Worm (Caenorhabditis elegans) whole organism, mixed stage, embryonic: ENCODE data around the gene R04B3.1.

Experiments
- M03D4.4 ChIP-seq: sonication (generic microtip); optimal IDR thresholded peaks from 2 replicates; lab custom pipeline; 2017; ENCODE audit warnings: mild to moderate bottlenecking, missing genetic modification characterization, missing compliant biosample characterization
- ceh-83 ChIP-seq: fragments of 200-800 bp; sonication (Bioruptor generic); optimal IDR thresholded peaks from 2 replicates; lab custom pipeline; 2018; ENCODE audit warnings: mild to moderate bottlenecking, missing genetic modification characterization, missing compliant biosample characterization
- ces-1 ChIP-seq: fragments of 150-350 bp; optimal IDR thresholded peaks from 2 replicates; lab custom pipeline; 2014; ENCODE audit warnings: missing biosample characterization, missing genetic modification reagents, missing genetic modification characterization
- cnd-1 ChIP-seq: fragments of 200-800 bp; sonication (Bioruptor generic); optimal IDR thresholded peaks from 2 replicates; lab custom pipeline; 2018; ENCODE audit warnings: mild to moderate bottlenecking, missing genetic modification characterization, missing compliant biosample characterization
- drap-1 ChIP-seq: fragments of 200-800 bp; sonication (Bioruptor generic); optimal IDR thresholded peaks from 3 replicates; lab custom pipeline; 2018; ENCODE audit warnings: mild to moderate bottlenecking, missing genetic modification characterization, missing compliant biosample characterization
- elt-1 ChIP-seq: sonication (generic microtip); optimal IDR thresholded peaks from 2 replicates; lab custom pipeline; 2017; ENCODE audit warnings: missing genetic modification characterization, mild to moderate bottlenecking, missing compliant biosample characterization, antibody characterized with exemption, moderate library complexity, borderline replicate concordance; ENCODE audit not compliant: insufficient read depth
- elt-3 ChIP-seq: fragments of 150-350 bp; optimal IDR thresholded peaks from 2 replicates; lab custom pipeline; 2014; ENCODE audit warnings: missing biosample characterization, missing genetic modification characterization
- flh-1 ChIP-seq: fragments of 200-800 bp; sonication (Bioruptor generic); optimal IDR thresholded peaks from 2 replicates; lab custom pipeline; 2018; ENCODE audit warnings: mild to moderate bottlenecking, missing genetic modification characterization, moderate library complexity, missing compliant biosample characterization
- ham-2 ChIP-seq: fragments of 200-800 bp; sonication (Bioruptor generic); optimal IDR thresholded peaks from 2 replicates; lab custom pipeline; 2018; ENCODE audit warnings: mild to moderate bottlenecking, missing genetic modification characterization, missing compliant biosample characterization
- lin-32 ChIP-seq: fragments of 200-800 bp; sonication (Bioruptor generic); optimal IDR thresholded peaks from 2 replicates; lab custom pipeline; 2018; ENCODE audit warnings: mild to moderate bottlenecking, missing genetic modification characterization, missing compliant biosample characterization
- lsy-2 ChIP-seq: fragments of 150-350 bp; optimal IDR thresholded peaks from 2 replicates; lab custom pipeline; 2014; ENCODE audit warnings: missing biosample characterization, missing genetic modification characterization
- mab-5 ChIP-seq: fragments of 150-350 bp; optimal IDR thresholded peaks from 2 replicates; lab custom pipeline; 2014; ENCODE audit warnings: missing biosample characterization, missing genetic modification characterization
- mep-1 ChIP-seq: fragments of 150-350 bp; optimal IDR thresholded peaks from 2 replicates; lab custom pipeline; 2017; ENCODE audit warnings: missing biosample characterization, missing genetic modification reagents, missing genetic modification characterization, inconsistent platforms
- mls-2 ChIP-seq: sonication (generic microtip); optimal IDR thresholded peaks from 2 replicates; lab custom pipeline; 2016; ENCODE audit warnings: mild to moderate bottlenecking, missing genetic modification characterization, moderate library complexity, missing compliant biosample characterization
- nhr-12 ChIP-seq: fragments of 150-350 bp; optimal IDR thresholded peaks from 2 replicates; lab custom pipeline; 2014; ENCODE audit warnings: missing biosample characterization, missing genetic modification characterization
- nhr-237 ChIP-seq: fragments of 150-350 bp; optimal IDR thresholded peaks from 2 replicates; lab custom pipeline; 2014; ENCODE audit warnings: missing biosample characterization, missing genetic modification characterization
- nhr-28 ChIP-seq: fragments of 150-350 bp; optimal IDR thresholded peaks from 2 replicates; lab custom pipeline; 2014; ENCODE audit warnings: missing biosample characterization, missing genetic modification characterization
- nhr-76 ChIP-seq: sonication (generic microtip); optimal IDR thresholded peaks from 2 replicates; lab custom pipeline; 2017; ENCODE audit warnings: missing biosample characterization, missing genetic modification characterization
- pha-4 ChIP-seq: fragments of 150-350 bp; optimal IDR thresholded peaks from 2 replicates; lab custom pipeline; 2018; ENCODE audit warnings: missing biosample characterization, missing genetic modification reagents, missing genetic modification characterization
- snpc-4 ChIP-seq: fragments of 150-350 bp; optimal IDR thresholded peaks from 2 replicates; lab custom pipeline; 2014; ENCODE audit warnings: missing biosample characterization, missing genetic modification characterization
- tbx-8 ChIP-seq: fragments of 200-800 bp; sonication (Bioruptor generic); optimal IDR thresholded peaks from 2 replicates; lab custom pipeline; 2018; ENCODE audit warnings: mild to moderate bottlenecking, missing genetic modification characterization, moderate library complexity, missing compliant biosample characterization
- unc-120 ChIP-seq: sonication (generic microtip); optimal IDR thresholded peaks from 2 replicates; lab custom pipeline; 2017; ENCODE audit warnings: missing genetic modification characterization, missing compliant biosample characterization; ENCODE audit not compliant: poor library complexity, severe bottlenecking
- unc-39 ChIP-seq: fragments of 150-350 bp; optimal IDR thresholded peaks from 2 replicates; lab custom pipeline; 2014; ENCODE audit warnings: missing biosample characterization, missing genetic modification characterization
- zip-8 ChIP-seq: fragments of 150-350 bp; optimal IDR thresholded peaks from 2 replicates; lab custom pipeline; 2014; ENCODE audit warnings: missing biosample characterization, missing genetic modification characterization
- ztf-11 ChIP-seq: fragments of 150-350 bp; optimal IDR thresholded peaks from 2 replicates; lab custom pipeline; 2014; ENCODE audit warnings: missing biosample characterization, missing genetic modification characterization

The R04B3.1 gene

DNA sequence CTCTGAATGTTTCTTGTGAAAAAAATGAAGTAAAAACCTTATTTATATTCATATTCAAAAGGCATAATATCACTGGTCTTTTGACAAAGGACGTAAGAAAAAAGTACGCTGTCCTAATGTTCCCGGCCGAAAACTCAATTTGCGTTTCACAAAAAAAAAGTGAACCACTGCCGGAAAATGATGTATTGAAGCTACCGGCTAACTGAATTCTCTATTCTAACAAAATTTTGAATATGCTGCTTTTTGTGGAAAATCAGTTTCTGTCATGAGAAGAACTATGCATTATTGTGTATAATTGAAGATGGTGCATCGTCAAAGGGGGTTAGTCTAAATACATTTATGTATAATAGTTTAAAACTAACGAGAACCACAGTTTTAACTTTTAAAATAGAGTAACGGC, 23.1 kb upstream of the R04B3.1 start:
- TF ChIP-seq ces-1 (GFP tag; lab: Kevin White, UChicago) (peak; percentile 36), flh-1 (no peak), elt-3 (tag; lab: Kevin White, UChicago) (no peak)

DNA sequence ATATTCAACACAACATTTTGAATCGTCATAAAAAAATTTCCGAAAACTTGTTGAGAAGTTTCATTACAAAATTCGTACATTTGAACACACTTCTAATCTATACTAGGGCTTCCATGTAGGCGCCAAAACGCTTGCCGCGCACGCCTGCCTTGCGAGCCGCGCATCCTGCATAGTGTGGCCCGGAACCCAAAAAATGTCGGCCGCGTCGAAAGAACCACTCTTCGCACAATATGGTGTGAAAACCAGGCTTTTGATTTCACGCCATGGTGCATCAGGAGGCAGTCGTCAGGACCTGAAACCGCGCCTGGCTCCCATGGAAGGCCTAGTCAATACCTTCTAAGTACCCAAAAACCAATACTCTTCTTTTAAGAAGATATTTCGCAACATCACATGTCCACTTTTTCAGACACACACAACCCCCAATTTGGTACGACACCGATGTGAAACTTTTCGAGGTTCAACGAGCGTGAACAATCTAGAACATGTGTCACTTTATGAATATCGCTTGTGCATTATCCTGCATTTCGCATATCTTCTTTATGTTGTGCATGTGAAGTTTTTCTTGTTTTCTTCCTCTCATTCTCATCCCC, 22.5 kb upstream of the R04B3.1 start:
- TF ChIP-seq elt-1 (tag; lab: Kevin White, UChicago) = no peak
- no peak for TF ChIP-seq cnd-1 (tag; lab: Kevin White, UChicago)
- no peak for TF ChIP-seq tbx-8 (GFP tag; lab: Kevin White, UChicago)
- TF ChIP-seq ceh-83 = no peak
- no peak for TF ChIP-seq nhr-237 (tag; lab: Kevin White, UChicago)
- TF ChIP-seq mep-1 (tag; lab: Kevin White, UChicago) = no peak
- no peak for TF ChIP-seq zip-8 (tag; lab: Kevin White, UChicago)
- TF ChIP-seq, all 35 proteins: peak for 0

DNA sequence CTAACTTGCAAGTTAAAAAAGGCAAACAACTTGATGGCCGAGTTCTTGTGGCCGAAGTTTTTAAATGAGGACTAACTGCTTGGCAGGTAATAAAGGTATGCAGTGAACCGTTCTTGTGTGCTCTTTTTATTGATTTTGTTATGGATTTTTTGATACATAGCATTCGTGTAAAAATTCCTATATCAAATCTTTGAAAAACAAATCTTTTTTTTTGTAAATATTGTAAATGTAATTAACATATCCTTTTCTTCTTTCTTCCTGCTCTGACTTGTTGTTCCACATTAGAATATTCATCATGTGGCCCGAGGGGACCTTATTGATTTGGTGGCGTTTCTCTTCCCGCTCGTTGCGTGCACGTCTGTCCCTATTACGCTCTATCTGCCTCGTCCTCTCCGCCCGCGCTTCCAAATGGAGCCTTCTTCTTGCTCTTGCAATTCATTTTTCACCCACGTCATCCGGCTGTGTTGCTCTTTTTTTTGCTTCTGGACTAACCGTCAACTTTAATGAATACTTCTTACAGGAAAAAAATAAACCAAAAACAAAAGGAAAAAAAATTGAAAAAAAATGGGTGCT, 17.4 kb upstream of the R04B3.1 start, which contains the start of gene hid-1:
TSS of gene hid-1 (plus strand) at position 523 of the 573 bp plus-strand sequence.
- TF ChIP-seq tbx-8 (GFP tag; lab: Kevin White, UChicago) = no peak
- TF ChIP-seq ces-1 (GFP tag; lab: Kevin White, UChicago) = peak; percentile 74
- no peak for TF ChIP-seq M03D4.4
- TF ChIP-seq nhr-76 (tag; lab: Kevin White, UChicago) = no peak

DNA sequence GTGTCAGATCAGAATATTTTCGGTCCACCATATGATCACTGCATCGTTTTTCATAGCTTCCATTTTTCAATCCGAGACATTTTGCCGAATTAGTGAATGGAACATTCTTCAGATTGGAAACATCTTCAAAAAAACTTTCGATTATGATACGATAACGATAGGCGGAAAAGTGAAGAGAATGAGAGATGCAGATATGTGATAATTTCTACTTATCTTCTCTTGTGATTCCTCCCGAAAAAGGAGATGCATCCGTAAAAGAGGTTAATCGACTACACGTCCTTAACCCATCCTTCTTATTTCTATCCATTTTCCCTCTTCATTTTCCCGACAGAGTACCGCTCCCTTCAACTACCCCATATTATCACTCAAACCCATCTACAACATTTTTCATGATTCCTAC, 11.9 kb upstream of the R04B3.1 start, which contains the start of gene K02E10.4:
TSS of gene K02E10.4 (plus strand) at position 186 of the 400 bp plus-strand sequence.
- TF ChIP-seq drap-1 = no peak
- TF ChIP-seq elt-1 (tag; lab: Kevin White, UChicago) = peak; percentile 53
- TF ChIP-seq, all 35 proteins: peak for 1

DNA sequence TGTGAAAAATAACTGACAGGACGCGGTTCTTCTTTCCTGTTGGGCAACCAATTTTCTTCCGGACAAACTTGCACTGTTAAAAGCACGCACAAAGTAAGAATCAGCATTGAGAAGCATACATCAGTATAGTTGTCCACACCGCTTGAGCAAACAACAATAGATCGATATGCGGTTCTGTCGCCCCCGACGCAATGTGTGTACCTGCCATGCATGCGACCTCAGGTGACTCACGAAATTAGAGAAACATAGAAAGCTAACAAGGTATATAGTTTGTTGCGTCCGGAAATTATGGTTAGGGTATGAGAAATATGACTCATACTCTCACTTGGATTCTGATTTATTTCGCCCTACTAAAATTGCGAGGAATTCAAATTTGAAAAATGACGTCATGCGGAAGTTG, 11.4 kb upstream of the R04B3.1 start, which contains the start of gene K02E10.6:
TSS of gene K02E10.6 (minus strand) at position 149 of the 400 bp plus-strand sequence.
- TF ChIP-seq nhr-28 (no peak), pha-4 (tag; lab: Kevin White, UChicago) (peak; percentile 63), mls-2 (tag; lab: Kevin White, UChicago) (no peak)

DNA sequence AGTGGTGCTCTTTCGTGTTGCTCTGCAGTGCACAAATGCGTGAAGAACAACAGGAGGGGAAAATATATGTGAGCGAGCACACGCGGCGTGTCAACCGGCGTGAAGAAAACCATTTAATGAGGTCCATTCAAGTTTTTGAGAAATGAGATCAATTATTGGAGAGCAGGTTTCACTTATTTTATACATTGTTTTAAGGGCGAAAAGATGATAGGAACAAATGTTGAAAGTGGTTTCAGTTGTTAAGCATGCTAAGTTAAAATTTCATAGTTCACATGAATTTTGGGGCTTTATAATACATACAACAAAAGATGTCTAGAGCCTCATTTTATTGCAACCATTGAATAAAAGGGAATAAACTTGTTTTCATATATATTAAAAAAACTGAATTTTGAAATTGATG, 7.6 kb upstream of the R04B3.1 start, which contains the start of gene K02E10.5:
TSS of gene K02E10.5 (minus strand) at position 101 of the 400 bp plus-strand sequence.
- TF ChIP-seq elt-1 (tag; lab: Kevin White, UChicago) = no peak
- no peak for TF ChIP-seq mep-1 (tag; lab: Kevin White, UChicago)
- no peak for TF ChIP-seq cnd-1 (tag; lab: Kevin White, UChicago)
- TF ChIP-seq ceh-83 = no peak
- TF ChIP-seq ztf-11 (tag; lab: Kevin White, UChicago) = no peak
- TF ChIP-seq snpc-4 = no peak

DNA sequence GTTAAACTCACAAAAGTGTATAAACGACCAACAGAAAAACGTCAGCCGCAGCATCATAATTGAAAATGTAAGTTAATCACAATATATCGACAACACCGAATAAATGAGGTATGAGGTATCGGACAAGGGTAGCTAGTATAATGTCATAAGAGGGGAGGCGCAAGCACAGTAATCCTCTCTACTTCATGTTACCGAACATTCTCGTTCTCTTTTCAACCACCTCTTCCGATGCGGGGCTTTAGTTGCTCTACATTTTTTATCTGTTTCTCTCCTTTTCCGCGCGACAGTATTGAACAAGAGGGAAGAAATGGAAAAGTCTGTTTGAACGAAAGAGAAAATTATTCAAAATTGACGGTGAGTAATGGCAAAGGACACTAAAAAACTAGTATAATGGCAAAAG, 4.7 kb upstream of the R04B3.1 start, which contains the start of gene R04B3.3:
TSS of gene R04B3.3 (minus strand) at position 101 of the 400 bp plus-strand sequence.
- TF ChIP-seq unc-39 (no peak), zip-8 (tag; lab: Kevin White, UChicago) (no peak)
- TF ChIP-seq, all 35 proteins: peak for 0

DNA sequence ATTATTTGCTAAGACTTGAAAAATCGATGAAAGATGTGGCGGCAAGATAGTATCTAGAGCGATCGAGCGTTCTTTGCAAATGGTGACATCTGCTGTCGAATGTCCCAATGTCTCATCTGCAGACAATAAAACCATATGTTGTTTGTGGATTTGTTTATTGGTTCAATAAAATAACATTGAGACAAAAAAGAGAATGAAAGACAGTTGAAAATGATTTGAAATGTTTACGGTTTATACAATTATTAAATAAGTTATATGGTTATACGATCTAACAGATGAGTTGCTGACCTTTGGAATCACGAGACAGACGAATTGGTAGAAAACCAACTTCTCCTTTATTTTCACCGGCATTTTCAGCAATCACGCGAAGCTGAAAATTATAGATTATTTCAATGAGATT, 2.4 kb upstream of the R04B3.1 start, which contains the start of gene R04B3.2:
TSS of gene R04B3.2 (minus strand) at position 101 of the 400 bp plus-strand sequence.
- no peak for TF ChIP-seq nhr-12
- TF ChIP-seq lin-32 (GFP tag; lab: Kevin White, UChicago) = peak; percentile 51
- TF ChIP-seq, all 35 proteins: peak for 1

DNA sequence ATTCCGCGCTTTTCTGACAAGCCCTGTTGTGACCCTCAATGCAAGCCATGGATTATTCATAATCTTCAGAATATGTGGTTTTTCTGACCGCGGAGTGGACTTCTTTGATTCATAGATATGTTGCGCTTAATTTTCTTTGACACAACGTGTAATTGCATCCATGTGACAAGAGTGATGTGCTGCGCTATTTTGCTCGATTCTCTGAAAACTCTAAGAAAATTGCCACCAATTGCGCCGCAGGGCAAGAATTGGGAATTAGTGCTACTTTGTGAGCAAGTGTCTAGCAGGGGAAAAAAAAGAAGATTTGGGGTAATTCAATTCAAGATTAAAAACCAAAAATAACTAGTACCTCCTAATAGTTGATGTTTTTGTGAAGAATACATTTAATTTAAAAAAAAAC, 7.1 kb downstream of the R04B3.1 start:
- TF ChIP-seq unc-39 = no peak
- TF ChIP-seq nhr-28 = no peak
- TF ChIP-seq snpc-4 = no peak
- no peak for TF ChIP-seq unc-120
- TF ChIP-seq mep-1 (tag; lab: Kevin White, UChicago) = no peak
- TF ChIP-seq nhr-12 = no peak
- TF ChIP-seq M03D4.4 = no peak
- TF ChIP-seq drap-1 = no peak
- TF ChIP-seq pha-4 (tag; lab: Kevin White, UChicago) = no peak
- TF ChIP-seq zip-8 (tag; lab: Kevin White, UChicago) = no peak
- no peak for TF ChIP-seq ztf-11 (tag; lab: Kevin White, UChicago)
- TF ChIP-seq nhr-76 (tag; lab: Kevin White, UChicago) = no peak
- no peak for TF ChIP-seq lsy-2 (tag; lab: Kevin White, UChicago)
- TF ChIP-seq mab-5 (tag; lab: Kevin White, UChicago) = no peak
- no peak for TF ChIP-seq ham-2
- TF ChIP-seq tbx-8 (GFP tag; lab: Kevin White, UChicago) = no peak
